Fruit fly (Drosophila melanogaster) whole organism, embryonic: ENCODE measurements around the gene cbt.
A peak's percentile ranks its signal among the peaks of the same experiment; 100 is the strongest.

ENCODE experiments used
- Blimp-1 ChIP-seq: fragments of 200-800 bp; sonication (Bioruptor generic); optimal IDR thresholded peaks from 3 replicates; lab custom pipeline; 2018; ENCODE audit warnings: missing biosample characterization, missing genetic modification characterization, mild to moderate bottlenecking, moderate library complexity, missing genetic modification reagents
- CG11695 ChIP-seq: fragments of 200-800 bp; sonication (Bioruptor generic); IDR thresholded peaks from 3 replicates; pipeline ENCODE4 v1.3.6; 2022; ENCODE audit warnings: missing biosample characterization, missing genetic modification characterization
- CG12391 ChIP-seq: fragments of 200-800 bp; sonication (Bioruptor generic); optimal IDR thresholded peaks from 3 replicates; lab custom pipeline; 2018; ENCODE audit warnings: missing biosample characterization, mild to moderate bottlenecking, missing genetic modification characterization, moderate library complexity
- CG13894 ChIP-seq: fragments of 200-800 bp; sonication (Bioruptor generic); optimal IDR thresholded peaks from 3 replicates; lab custom pipeline; 2018; ENCODE audit warnings: missing biosample characterization, mild to moderate bottlenecking, missing genetic modification characterization, moderate library complexity
- CG15073 ChIP-seq: fragments of 200-800 bp; sonication (Bioruptor generic); optimal IDR thresholded peaks from 2 replicates; lab custom pipeline; 2016; ENCODE audit warnings: missing biosample characterization, missing genetic modification characterization
- CG1603 ChIP-seq: fragments of 200-800 bp; sonication (Bioruptor generic); optimal IDR thresholded peaks from 2 replicates; lab custom pipeline; 2019; ENCODE audit warnings: missing biosample characterization, mild to moderate bottlenecking, missing genetic modification characterization, moderate library complexity
- CG16863 ChIP-seq: fragments of 200-800 bp; sonication (Bioruptor generic); optimal IDR thresholded peaks from 3 replicates; lab custom pipeline; 2016; ENCODE audit warnings: missing biosample characterization, missing genetic modification characterization
- CG17912 ChIP-seq: fragments of 200-800 bp; sonication (Bioruptor generic); optimal IDR thresholded peaks from 2 replicates; lab custom pipeline; 2018; ENCODE audit warnings: missing biosample characterization, mild to moderate bottlenecking, missing genetic modification characterization
- CG1792 ChIP-seq: fragments of 200-800 bp; sonication (Bioruptor generic); optimal IDR thresholded peaks from 2 replicates; lab custom pipeline; 2016; ENCODE audit warnings: missing biosample characterization, missing genetic modification characterization
- CG18262 ChIP-seq: fragments of 200-800 bp; optimal IDR thresholded peaks from 3 replicates; lab custom pipeline; 2019; ENCODE audit warnings: missing biosample characterization, mild to moderate bottlenecking, missing genetic modification characterization, moderate library complexity
- CG2678 ChIP-seq: fragments of 200-800 bp; sonication (Bioruptor generic); optimal IDR thresholded peaks from 3 replicates; lab custom pipeline; 2019; ENCODE audit warnings: missing biosample characterization, mild to moderate bottlenecking, missing genetic modification characterization, moderate library complexity
- CG2889 ChIP-seq: fragments of 200-800 bp; sonication (Bioruptor generic); IDR thresholded peaks from 3 replicates; pipeline ENCODE4 v1.3.6; 2022; ENCODE audit warnings: missing biosample characterization, missing genetic modification characterization
- CG31441 ChIP-seq: fragments of 200-800 bp; sonication (Bioruptor generic); IDR thresholded peaks from 2 replicates; pipeline ENCODE4 v1.3.6; 2022; ENCODE audit warnings: missing biosample characterization, missing genetic modification characterization
- CG3407 ChIP-seq: fragments of 200-800 bp; sonication (Bioruptor generic); optimal IDR thresholded peaks from 2 replicates; lab custom pipeline; 2018; ENCODE audit warnings: missing biosample characterization, mild to moderate bottlenecking, missing genetic modification characterization
- CG3838 ChIP-seq: fragments of 200-800 bp; sonication (Bioruptor generic); optimal IDR thresholded peaks from 3 replicates; lab custom pipeline; 2016; ENCODE audit warnings: missing biosample characterization, missing genetic modification characterization
- CG4360 ChIP-seq: fragments of 200-800 bp; sonication (Bioruptor generic); IDR thresholded peaks from 2 replicates; pipeline ENCODE4 v1.3.6; 2022; ENCODE audit warnings: missing biosample characterization, missing genetic modification characterization
- CG4404 ChIP-seq: fragments of 200-800 bp; sonication (Bioruptor generic); IDR thresholded peaks from 2 replicates; pipeline ENCODE4 v1.3.6; 2022; ENCODE audit warnings: missing biosample characterization, missing genetic modification characterization
- CG4730 ChIP-seq: fragments of 200-800 bp; sonication (Bioruptor generic); IDR thresholded peaks from 2 replicates; pipeline ENCODE4 v1.3.6; 2022; ENCODE audit warnings: missing biosample characterization, missing genetic modification characterization
- CG4854 ChIP-seq: fragments of 200-800 bp; sonication (Bioruptor generic); optimal IDR thresholded peaks from 2 replicates; lab custom pipeline; 2016; ENCODE audit warnings: missing biosample characterization, missing genetic modification characterization, inconsistent platforms
- CG5180 ChIP-seq: fragments of 200-800 bp; sonication (Bioruptor generic); optimal IDR thresholded peaks from 3 replicates; lab custom pipeline; 2017; ENCODE audit warnings: missing biosample characterization, missing genetic modification characterization, mild to moderate bottlenecking, moderate library complexity, missing genetic modification reagents
- CG5245 ChIP-seq: fragments of 200-800 bp; sonication (Bioruptor generic); optimal IDR thresholded peaks from 3 replicates; lab custom pipeline; 2016; ENCODE audit warnings: missing biosample characterization, missing genetic modification characterization
- CG6175 ChIP-seq: fragments of 200-800 bp; sonication (Bioruptor generic); IDR thresholded peaks from 3 replicates; pipeline ENCODE4 v1.3.6; 2022; ENCODE audit warnings: missing biosample characterization, missing genetic modification characterization
- CG7372 ChIP-seq: fragments of 200-800 bp; sonication (Bioruptor generic); IDR thresholded peaks from 2 replicates; pipeline ENCODE4 v1.3.6; 2022; ENCODE audit warnings: missing biosample characterization, missing genetic modification characterization
- CG8478 ChIP-seq: fragments of >200 bp; optimal IDR thresholded peaks from 2 replicates; lab custom pipeline; 2018
- CG9727 ChIP-seq: fragments of 200-800 bp; sonication (Bioruptor generic); optimal IDR thresholded peaks from 3 replicates; lab custom pipeline; 2017; ENCODE audit warnings: missing biosample characterization, mild to moderate bottlenecking, missing genetic modification characterization
- D19B ChIP-seq: fragments of 200-800 bp; sonication (Bioruptor generic); optimal IDR thresholded peaks from 2 replicates; lab custom pipeline; 2017; ENCODE audit warnings: missing biosample characterization, mild to moderate bottlenecking, missing genetic modification characterization
- HLHmδ ChIP-seq: fragments of 200-800 bp; sonication (Bioruptor generic); optimal IDR thresholded peaks from 2 replicates; lab custom pipeline; 2018; ENCODE audit warnings: missing biosample characterization, mild to moderate bottlenecking, missing genetic modification characterization, moderate library complexity
- Hmr ChIP-seq: fragments of 200-800 bp; sonication (Bioruptor generic); optimal IDR thresholded peaks from 3 replicates; lab custom pipeline; 2017; ENCODE audit warnings: mild to moderate bottlenecking, missing biosample characterization, missing genetic modification reagents, missing genetic modification characterization
- Jarid2 ChIP-seq: fragments of 200-800 bp; sonication (Bioruptor generic); optimal IDR thresholded peaks from 3 replicates; lab custom pipeline; 2017; ENCODE audit warnings: mild to moderate bottlenecking, missing biosample characterization, missing genetic modification reagents, missing genetic modification characterization
- MBD-R2 ChIP-seq: fragments of 200-800 bp; sonication (Bioruptor generic); IDR thresholded peaks from 2 replicates; pipeline ENCODE4 v1.3.6; 2022; ENCODE audit warnings: missing biosample characterization, missing genetic modification characterization
- MESR4 ChIP-seq: fragments of 200-800 bp; sonication (Bioruptor generic); optimal IDR thresholded peaks from 2 replicates; lab custom pipeline; 2018; ENCODE audit warnings: missing biosample characterization, mild to moderate bottlenecking, missing genetic modification characterization, moderate library complexity
- NC2β ChIP-seq: fragments of 200-800 bp; sonication (Bioruptor generic); optimal IDR thresholded peaks from 2 replicates; lab custom pipeline; 2016; ENCODE audit warnings: missing biosample characterization, missing genetic modification characterization
- NfI ChIP-seq: fragments of 200-800 bp; sonication (Bioruptor generic); optimal IDR thresholded peaks from 3 replicates; lab custom pipeline; 2018; ENCODE audit warnings: missing biosample characterization, mild to moderate bottlenecking, missing genetic modification characterization, moderate library complexity
- Oaz ChIP-seq: fragments of 200-800 bp; sonication (Bioruptor generic); IDR thresholded peaks from 2 replicates; pipeline ENCODE4 v1.3.6; 2022; ENCODE audit warnings: missing biosample characterization, missing genetic modification characterization
- cad ChIP-seq: fragments of >200 bp; optimal IDR thresholded peaks from 2 replicates; lab custom pipeline; 2017; ENCODE audit warnings: missing biosample characterization, missing genetic modification characterization
- ci ChIP-seq: fragments of 200-800 bp; sonication (Bioruptor generic); IDR thresholded peaks from 3 replicates; pipeline ENCODE4 v1.3.6; 2022; ENCODE audit warnings: missing biosample characterization, missing genetic modification characterization
- crol ChIP-seq: fragments of 200-800 bp; sonication (Bioruptor generic); IDR thresholded peaks from 2 replicates; pipeline ENCODE4 v1.3.6; 2022; ENCODE audit warnings: missing biosample characterization, missing genetic modification characterization
- dati ChIP-seq: fragments of 200-800 bp; sonication (Bioruptor generic); IDR thresholded peaks from 2 replicates; pipeline ENCODE4 v1.3.6; 2022; ENCODE audit warnings: missing biosample characterization, missing genetic modification characterization
- ems ChIP-seq: fragments of 200-800 bp; sonication (Bioruptor generic); optimal IDR thresholded peaks from 3 replicates; lab custom pipeline; 2016; ENCODE audit warnings: missing biosample characterization, missing genetic modification characterization
- ewg ChIP-seq: fragments of 200-800 bp; sonication (Bioruptor generic); optimal IDR thresholded peaks from 3 replicates; lab custom pipeline; 2017; ENCODE audit warnings: mild to moderate bottlenecking, missing biosample characterization, missing genetic modification reagents, missing genetic modification characterization
- fd96Cb ChIP-seq: fragments of 200-800 bp; sonication (Bioruptor generic); optimal IDR thresholded peaks from 2 replicates; lab custom pipeline; 2018; ENCODE audit warnings: missing biosample characterization, mild to moderate bottlenecking, missing genetic modification characterization, moderate library complexity
- gem ChIP-seq: fragments of 200-800 bp; sonication (Bioruptor generic); optimal IDR thresholded peaks from 2 replicates; lab custom pipeline; 2019; ENCODE audit warnings: missing biosample characterization, mild to moderate bottlenecking, missing genetic modification characterization, moderate library complexity
- insv ChIP-seq, 2 experiments: fragments of 200-800 bp; sonication (Bioruptor generic); optimal IDR thresholded peaks; 3 replicates each; lab custom pipeline; 2016 to 2018; ENCODE audit warnings: missing biosample characterization in 2 of 2, missing genetic modification characterization in 2 of 2
- jumu ChIP-seq: fragments of 200-800 bp; sonication (Bioruptor generic); optimal IDR thresholded peaks from 3 replicates; lab custom pipeline; 2016; ENCODE audit warnings: missing biosample characterization, missing genetic modification characterization
- kni ChIP-seq: fragments of 200-800 bp; sonication (Bioruptor generic); optimal IDR thresholded peaks from 3 replicates; lab custom pipeline; 2017; ENCODE audit warnings: mild to moderate bottlenecking, missing biosample characterization, missing genetic modification reagents, missing genetic modification characterization
- lilli ChIP-seq: fragments of 200-800 bp; sonication (Bioruptor generic); optimal IDR thresholded peaks from 3 replicates; lab custom pipeline; 2016; ENCODE audit warnings: missing biosample characterization, missing genetic modification characterization
- sim ChIP-seq: fragments of 200-800 bp; sonication (Bioruptor generic); IDR thresholded peaks from 2 replicates; pipeline ENCODE4 v1.3.6; 2022; ENCODE audit warnings: missing biosample characterization, missing genetic modification characterization
- slou ChIP-seq: fragments of 200-800 bp; sonication (Bioruptor generic); optimal IDR thresholded peaks from 3 replicates; lab custom pipeline; 2016; ENCODE audit warnings: missing biosample characterization, missing genetic modification characterization
- sug ChIP-seq: fragments of 200-800 bp; optimal IDR thresholded peaks from 2 replicates; lab custom pipeline; 2019; ENCODE audit warnings: missing biosample characterization, mild to moderate bottlenecking, missing genetic modification characterization, moderate library complexity
- tap ChIP-seq: fragments of 200-800 bp; optimal IDR thresholded peaks from 3 replicates; lab custom pipeline; 2019; ENCODE audit warnings: missing biosample characterization, mild to moderate bottlenecking, missing genetic modification characterization, moderate library complexity
- tin ChIP-seq: fragments of 200-800 bp; sonication (Bioruptor generic); optimal IDR thresholded peaks from 3 replicates; lab custom pipeline; 2016; ENCODE audit warnings: missing biosample characterization, missing genetic modification characterization
- zen ChIP-seq: fragments of 200-800 bp; sonication (Bioruptor generic); optimal IDR thresholded peaks from 3 replicates; lab custom pipeline; 2018; ENCODE audit warnings: missing biosample characterization, mild to moderate bottlenecking, missing genetic modification characterization, moderate library complexity

cbt gene

dm6 chr2L:471021-471479 is 8.4 kb downstream of the cbt start (continued):
- TF ChIP-seq CG16863 (GFP tag; lab: Kevin White, UChicago) (no peak), CG4854 (GFP tag; lab: Kevin White, UChicago) (no peak), crol (GFP tag; lab: Robert Waterston, UW) (peak; percentile 84), CG1603 (tag; lab: Kevin White, UChicago) (no peak), CG1792 (GFP tag; lab: Kevin White, UChicago) (no peak), CG3407 (peak; percentile 53), CG3838 (GFP tag; lab: Kevin White, UChicago) (no peak), Oaz (GFP tag; lab: Robert Waterston, UW) (no peak), gem (peak; percentile 92), NfI (GFP tag; lab: Kevin White, UChicago) (peak; percentile 54), Hmr (peak; percentile 76), sim (no peak), jumu (GFP tag; lab: Kevin White, UChicago) (no peak), CG2678 (peak; percentile 83), CG17912 (GFP tag; lab: Kevin White, UChicago) (no peak), CG4730 (no peak), fd96Cb (tag; lab: Kevin White, UChicago) (peak; percentile 71), CG7372 (no peak), tin (peak; percentile 6), CG11695 (no peak), lilli (no peak), ems (no peak), insv (GFP tag; optimal IDR thresholded peaks at IDR 0.05; lab: Kevin White, UChicago) (no peak), ewg (GFP tag; lab: Kevin White, UChicago) (peak; percentile 52), NC2β (GFP tag; lab: Kevin White, UChicago) (no peak), CG5180 (GFP tag; lab: Kevin White, UChicago) (no peak), CG12391 (tag; lab: Kevin White, UChicago) (peak; percentile 81), ci (GFP tag; lab: Robert Waterston, UW) (no peak), CG6175 (no peak), CG2889 (GFP tag; lab: Robert Waterston, UW) (no peak), CG8478 (lab: Kevin White, UChicago) (no peak), MESR4 (no peak), MBD-R2 (GFP tag; lab: Robert Waterston, UW) (no peak), dati (no peak), CG4404 (GFP tag; lab: Robert Waterston, UW) (no peak), cad (GFP tag; lab: Kevin White, UChicago) (no peak), Jarid2 (peak; percentile 32), Blimp-1 (GFP tag; lab: Kevin White, UChicago) (peak; percentile 76), kni (GFP tag; lab: Kevin White, UChicago) (no peak), CG15073 (GFP tag; lab: Kevin White, UChicago) (no peak), CG4360 (GFP tag; lab: Robert Waterston, UW) (no peak), CG13894 (tag; lab: Kevin White, UChicago) (no peak), slou (GFP tag; lab: Kevin White, UChicago) (peak; percentile 64), HLHmδ (GFP tag; lab: Kevin White, UChicago) (no peak), CG5245 (GFP tag; lab: Kevin White, UChicago) (no peak), CG31441 (GFP tag; lab: Robert Waterston, UW) (no peak), D19B (GFP tag; lab: Kevin White, UChicago) (no peak), zen (tag; lab: Kevin White, UChicago) (no peak), CG18262 (tag; lab: Kevin White, UChicago) (peak; percentile 68), sug (no peak), CG9727 (peak; percentile 29), tap (peak; percentile 67)
